Fruit fly (Drosophila melanogaster) whole organism, embryonic: ENCODE measurements around the gene CG15203.

Experiments
- Abd-B ChIP-seq: fragments of 200-800 bp; sonication (Bioruptor generic); optimal IDR thresholded peaks from 2 replicates; lab custom pipeline; 2018; ENCODE audit warnings: missing biosample characterization, mild to moderate bottlenecking, missing genetic modification characterization, moderate library complexity
- Bdp1 ChIP-seq: fragments of 200-800 bp; sonication (Bioruptor generic); optimal IDR thresholded peaks from 3 replicates; lab custom pipeline; 2016; ENCODE audit warnings: missing biosample characterization, missing genetic modification characterization
- CG10979 ChIP-seq: fragments of 200-800 bp; sonication (Bioruptor generic); optimal IDR thresholded peaks from 2 replicates; lab custom pipeline; 2018; ENCODE audit warnings: missing biosample characterization, mild to moderate bottlenecking, missing genetic modification characterization, moderate library complexity
- CG11398 ChIP-seq: fragments of 200-800 bp; sonication (Bioruptor generic); optimal IDR thresholded peaks from 2 replicates; lab custom pipeline; 2016; ENCODE audit warnings: missing biosample characterization, missing genetic modification characterization
- CG11695 ChIP-seq: fragments of 200-800 bp; sonication (Bioruptor generic); IDR thresholded peaks from 3 replicates; pipeline ENCODE4 v1.3.6; 2022; ENCODE audit warnings: missing biosample characterization, missing genetic modification characterization
- CG1233 ChIP-seq: fragments of 200-800 bp; sonication (Bioruptor generic); optimal IDR thresholded peaks from 4 replicates; lab custom pipeline; 2018; ENCODE audit warnings: missing biosample characterization, mild to moderate bottlenecking, missing genetic modification characterization
- CG12744 ChIP-seq: fragments of 200-800 bp; sonication (Bioruptor generic); optimal IDR thresholded peaks from 2 replicates; lab custom pipeline; 2016; ENCODE audit warnings: missing biosample characterization, missing genetic modification characterization
- CG14860 ChIP-seq: fragments of 200-800 bp; sonication (Bioruptor generic); IDR thresholded peaks from 3 replicates; pipeline ENCODE4 v1.3.6; 2022; ENCODE audit warnings: missing biosample characterization, missing genetic modification characterization; ENCODE audit not compliant: partially characterized antibody
- CG14965 ChIP-seq: fragments of 200-800 bp; sonication (Bioruptor generic); optimal IDR thresholded peaks from 2 replicates; lab custom pipeline; 2016; ENCODE audit warnings: missing biosample characterization, missing genetic modification characterization, borderline replicate concordance
- CG2199 ChIP-seq: fragments of 200-800 bp; sonication (Bioruptor generic); IDR thresholded peaks from 3 replicates; pipeline ENCODE4 v1.3.6; 2022; ENCODE audit warnings: missing biosample characterization, missing genetic modification characterization
- CG31224 ChIP-seq: fragments of 200-800 bp; sonication (Bioruptor generic); IDR thresholded peaks from 2 replicates; pipeline ENCODE4 v1.3.6; 2022; ENCODE audit warnings: missing biosample characterization, missing genetic modification characterization
- CG8924 ChIP-seq: fragments of 200-800 bp; optimal IDR thresholded peaks from 3 replicates; lab custom pipeline; 2019; ENCODE audit warnings: missing biosample characterization, mild to moderate bottlenecking, missing genetic modification characterization, moderate library complexity
- CG9609 ChIP-seq: fragments of 200-800 bp; sonication (Bioruptor generic); optimal IDR thresholded peaks from 3 replicates; lab custom pipeline; 2016; ENCODE audit warnings: missing biosample characterization, missing genetic modification characterization
- CTCF ChIP-seq: fragments of 200-800 bp; sonication (Bioruptor generic); optimal IDR thresholded peaks from 2 replicates; lab custom pipeline; 2017; ENCODE audit warnings: missing biosample characterization, mild to moderate bottlenecking, missing genetic modification characterization, moderate library complexity
- CoRest ChIP-seq: fragments of 200-800 bp; sonication (Bioruptor generic); optimal IDR thresholded peaks from 3 replicates; lab custom pipeline; 2018; ENCODE audit warnings: missing biosample characterization, mild to moderate bottlenecking, missing genetic modification characterization, moderate library complexity
- ERR ChIP-seq: fragments of 200-800 bp; sonication (Bioruptor generic); optimal IDR thresholded peaks from 2 replicates; lab custom pipeline; 2016; ENCODE audit warnings: missing biosample characterization, missing genetic modification characterization
- HLH4C ChIP-seq: fragments of 200-800 bp; sonication (Bioruptor generic); IDR thresholded peaks from 3 replicates; pipeline ENCODE4 v1.3.6; 2022; ENCODE audit warnings: missing biosample characterization, missing genetic modification characterization; ENCODE audit not compliant: partially characterized antibody
- Hr78 ChIP-seq, 2 experiments: fragments of 200-800 bp in 1 of 2; fragments of >200 bp in 1 of 2; sonication (Bioruptor generic) in 1 of 2; optimal IDR thresholded peaks; 2 replicates each; lab custom pipeline; 2017 to 2019; ENCODE audit warnings: missing biosample characterization in 2 of 2, missing genetic modification characterization in 2 of 2, mild to moderate bottlenecking in 1 of 2, moderate library complexity in 1 of 2
- Jarid2 ChIP-seq: fragments of 200-800 bp; sonication (Bioruptor generic); optimal IDR thresholded peaks from 3 replicates; lab custom pipeline; 2017; ENCODE audit warnings: mild to moderate bottlenecking, missing biosample characterization, missing genetic modification reagents, missing genetic modification characterization
- PHDP ChIP-seq: fragments of 200-800 bp; sonication (Bioruptor generic); optimal IDR thresholded peaks from 3 replicates; lab custom pipeline; 2018; ENCODE audit warnings: missing biosample characterization, mild to moderate bottlenecking, missing genetic modification characterization, moderate library complexity
- Stat92E ChIP-seq, 3 experiments: fragments of >200 bp in 2 of 3; fragments of 200-800 bp in 1 of 3; sonication (Bioruptor generic) in 1 of 3; optimal IDR thresholded peaks; 2 replicates each; lab custom pipeline; 2017 to 2019; ENCODE audit warnings: missing biosample characterization in 3 of 3, missing genetic modification characterization in 3 of 3, mild to moderate bottlenecking in 1 of 3, moderate library complexity in 1 of 3
- Trl ChIP-seq, 3 experiments: fragments of >200 bp in 2 of 3; fragments of 200-800 bp in 1 of 3; sonication (Bioruptor generic) in 1 of 3; optimal IDR thresholded peaks; 2 replicates in 1 of 3; 3 replicates in 2 of 3; lab custom pipeline; 2016 to 2017; ENCODE audit warnings: missing biosample characterization in 1 of 3, missing genetic modification characterization in 1 of 3
- bab2 ChIP-seq: fragments of 200-800 bp; sonication (Bioruptor generic); optimal IDR thresholded peaks from 2 replicates; lab custom pipeline; 2016; ENCODE audit warnings: missing biosample characterization, missing genetic modification characterization
- br ChIP-seq: fragments of >200 bp; optimal IDR thresholded peaks from 2 replicates; lab custom pipeline; 2017
- bsh ChIP-seq, 2 experiments: fragments of 200-800 bp; sonication (Bioruptor generic); optimal IDR thresholded peaks; 2 replicates each; lab custom pipeline; 2017 to 2018; ENCODE audit warnings: mild to moderate bottlenecking in 2 of 2, missing biosample characterization in 2 of 2, missing genetic modification characterization in 2 of 2, moderate library complexity in 1 of 2
- crc ChIP-seq: fragments of 200-800 bp; sonication (Bioruptor generic); optimal IDR thresholded peaks from 2 replicates; lab custom pipeline; 2016; ENCODE audit warnings: missing biosample characterization, missing genetic modification characterization
- disco-r ChIP-seq: fragments of 200-800 bp; sonication (Bioruptor generic); optimal IDR thresholded peaks from 2 replicates; lab custom pipeline; 2016; ENCODE audit warnings: missing biosample characterization, missing genetic modification characterization
- ems ChIP-seq: fragments of 200-800 bp; sonication (Bioruptor generic); optimal IDR thresholded peaks from 3 replicates; lab custom pipeline; 2016; ENCODE audit warnings: missing biosample characterization, missing genetic modification characterization
- eyg ChIP-seq: fragments of 200-800 bp; sonication (Bioruptor generic); optimal IDR thresholded peaks from 3 replicates; lab custom pipeline; 2016; ENCODE audit warnings: missing biosample characterization, missing genetic modification characterization
- fd96Cb ChIP-seq: fragments of 200-800 bp; sonication (Bioruptor generic); optimal IDR thresholded peaks from 2 replicates; lab custom pipeline; 2018; ENCODE audit warnings: missing biosample characterization, mild to moderate bottlenecking, missing genetic modification characterization, moderate library complexity
- hbn ChIP-seq: fragments of 200-800 bp; sonication (Bioruptor generic); IDR thresholded peaks from 2 replicates; pipeline ENCODE4 v1.3.6; 2022; ENCODE audit warnings: missing biosample characterization, missing genetic modification characterization; ENCODE audit not compliant: partially characterized antibody
- jigr1 ChIP-seq: fragments of 200-800 bp; sonication (Bioruptor generic); IDR thresholded peaks from 3 replicates; pipeline ENCODE4 v1.3.6; 2022; ENCODE audit warnings: missing biosample characterization, missing genetic modification characterization
- lmd ChIP-seq: fragments of 200-800 bp; sonication (Bioruptor generic); IDR thresholded peaks from 2 replicates; pipeline ENCODE4 v1.3.6; 2022; ENCODE audit warnings: missing biosample characterization, missing genetic modification characterization
- lov ChIP-seq, 2 experiments: fragments of 200-800 bp in 1 of 2; fragments of >200 bp in 1 of 2; sonication (Bioruptor generic) in 1 of 2; IDR thresholded peaks in 1 of 2; optimal IDR thresholded peaks in 1 of 2; 2 replicates in 1 of 2; 3 replicates in 1 of 2; pipeline versions ENCODE4 v1.3.6 to Lab custom; 2017 to 2022; ENCODE audit warnings: missing biosample characterization in 1 of 2, missing genetic modification characterization in 1 of 2
- odd ChIP-seq: fragments of 200-800 bp; sonication (Bioruptor generic); optimal IDR thresholded peaks from 2 replicates; lab custom pipeline; 2017; ENCODE audit warnings: missing biosample characterization, mild to moderate bottlenecking, missing genetic modification characterization
- p53 ChIP-seq: fragments of 200-800 bp; sonication (Bioruptor generic); optimal IDR thresholded peaks from 2 replicates; lab custom pipeline; 2016; ENCODE audit warnings: missing biosample characterization, missing genetic modification characterization
- run ChIP-seq: fragments of 200-800 bp; sonication (Bioruptor generic); optimal IDR thresholded peaks from 3 replicates; lab custom pipeline; 2018; ENCODE audit warnings: missing biosample characterization, mild to moderate bottlenecking, missing genetic modification characterization
- stwl ChIP-seq: fragments of 200-800 bp; sonication (Bioruptor generic); optimal IDR thresholded peaks from 3 replicates; lab custom pipeline; 2018; ENCODE audit warnings: missing biosample characterization, mild to moderate bottlenecking, missing genetic modification characterization, moderate library complexity
- zen ChIP-seq: fragments of 200-800 bp; sonication (Bioruptor generic); optimal IDR thresholded peaks from 3 replicates; lab custom pipeline; 2018; ENCODE audit warnings: missing biosample characterization, mild to moderate bottlenecking, missing genetic modification characterization, moderate library complexity

CG15203 gene

DNA sequence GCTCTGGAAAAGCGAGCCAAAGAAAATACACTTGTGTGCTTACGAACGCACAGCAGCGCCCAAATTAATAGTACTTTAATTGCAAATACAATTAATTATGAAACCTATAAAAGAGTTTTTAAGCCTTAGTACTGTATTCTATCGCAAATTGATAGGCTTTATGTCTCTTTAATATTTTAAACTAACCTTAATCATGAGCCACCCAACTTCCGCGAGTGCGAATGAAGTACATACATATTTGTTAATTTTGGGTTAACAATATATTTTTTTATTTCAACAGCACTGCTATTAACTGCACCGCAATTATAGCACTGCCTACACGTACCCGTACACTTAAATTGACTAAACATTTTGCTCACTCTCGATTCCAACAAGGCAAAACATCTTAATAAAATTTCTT lies 14.9 kb downstream of the CG15203 start (continued):
- TF ChIP-seq hbn (GFP tag; lab: Robert Waterston, UW) (no peak), Stat92E (GFP tag; optimal IDR thresholded peaks at IDR 0.05; lab: Kevin White, UChicago) (no peak), p53 (no peak), Abd-B (GFP tag; lab: Kevin White, UChicago) (peak; percentile 39), eyg (GFP tag; lab: Kevin White, UChicago) (no peak), CG11398 (GFP tag; lab: Kevin White, UChicago) (no peak), CG10979 (tag; lab: Kevin White, UChicago) (no peak), CG9609 (GFP tag; lab: Kevin White, UChicago) (no peak), Hr78 (GFP tag; optimal IDR thresholded peaks at IDR 0.05; lab: Kevin White, UChicago) (no peak), lov (optimal IDR thresholded peaks at IDR 0.05; lab: Kevin White, UChicago) (no peak), lov (GFP tag; IDR thresholded peaks at IDR 0.05; lab: Robert Waterston, UW) (no peak), ERR (GFP tag; lab: Kevin White, UChicago) (no peak), PHDP (no peak), CG14860 (no peak), fd96Cb (tag; lab: Kevin White, UChicago) (peak; percentile 51), run (tag; lab: Kevin White, UChicago) (no peak), CG12744 (GFP tag; lab: Kevin White, UChicago) (no peak), lmd (GFP tag; lab: Robert Waterston, UW) (peak; percentile 55; the same call in 1 of the 2 replicates), CG11695 (GFP tag; lab: Robert Waterston, UW) (peak; percentile 69; the same call in 1 of the 3 replicates), Jarid2 (GFP tag; lab: Kevin White, UChicago) (peak; percentile 3), odd (GFP tag; lab: Kevin White, UChicago) (no peak), CG2199 (GFP tag; lab: Robert Waterston, UW) (no peak), HLH4C (GFP tag; lab: Robert Waterston, UW) (no peak), CG31224 (GFP tag; lab: Robert Waterston, UW) (no peak), jigr1 (GFP tag; lab: Robert Waterston, UW) (no peak), CG8924 (tag; lab: Kevin White, UChicago) (peak; percentile 48), bab2 (GFP tag; lab: Kevin White, UChicago) (no peak), Bdp1 (GFP tag; lab: Kevin White, UChicago) (no peak), br (lab: Kevin White, UChicago) (no peak), CoRest (peak; percentile 69)

DNA sequence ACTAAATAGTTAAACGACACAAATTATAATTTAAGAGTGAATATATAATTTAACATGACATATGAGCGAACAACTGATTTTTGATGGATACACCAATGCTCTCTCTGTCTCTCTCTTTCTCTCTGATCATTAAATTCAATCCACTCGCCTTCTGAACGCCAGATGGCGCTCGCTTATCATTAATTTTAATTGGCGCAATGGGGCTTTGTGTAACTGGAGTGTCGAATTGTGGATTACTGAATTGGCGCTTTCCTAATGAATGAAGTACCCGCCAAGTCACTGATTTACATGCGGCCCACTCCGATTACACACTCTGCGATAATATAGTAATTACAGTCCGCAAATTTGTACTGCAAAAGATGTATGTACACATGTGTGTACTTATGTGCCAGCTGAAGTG lies 15.5 kb downstream of the CG15203 start:
- TF ChIP-seq stwl (tag; lab: Kevin White, UChicago) (peak; percentile 16), CG1233 (GFP tag; lab: Kevin White, UChicago) (no peak), bsh (GFP tag; optimal IDR thresholded peaks at IDR 0.05; lab: Kevin White, UChicago) (no peak), crc (no peak), run (tag; lab: Kevin White, UChicago) (no peak), CG10979 (tag; lab: Kevin White, UChicago) (peak; percentile 19), Abd-B (GFP tag; lab: Kevin White, UChicago) (peak; percentile 1), CG14965 (GFP tag; lab: Kevin White, UChicago) (peak; percentile 89), disco-r (no peak), CTCF (GFP tag; lab: Kevin White, UChicago) (peak; percentile 88), Trl (optimal IDR thresholded peaks at IDR 0.05; lab: Kevin White, UChicago) (peak; percentile 2 to 8), Trl (GFP tag; optimal IDR thresholded peaks at IDR 0.05; lab: Kevin White, UChicago) (no peak), zen (tag; lab: Kevin White, UChicago) (peak; percentile 3), ems (GFP tag; lab: Kevin White, UChicago) (no peak)
- TF ChIP-seq, all 482 proteins: peak for 7
